Worm (Caenorhabditis elegans) whole organism, L3 larva: ENCODE measurements around the gene Y51H7C.3.

Source experiments
- ama-1 ChIP-seq: fragments of 150-350 bp; optimal IDR thresholded peaks from 2 replicates; lab custom pipeline; 2018
- ceh-28 ChIP-seq: fragments of 150-350 bp; optimal IDR thresholded peaks from 2 replicates; lab custom pipeline; 2014; ENCODE audit warnings: missing biosample characterization, missing genetic modification reagents, missing genetic modification characterization
- ceh-82 ChIP-seq: fragments of 150-350 bp; optimal IDR thresholded peaks from 2 replicates; lab custom pipeline; 2014; ENCODE audit warnings: missing biosample characterization, missing genetic modification characterization
- daf-12 ChIP-seq: fragments of 150-350 bp; optimal IDR thresholded peaks from 2 replicates; lab custom pipeline; 2014; ENCODE audit warnings: missing biosample characterization, missing genetic modification reagents, missing genetic modification characterization
- egl-27 ChIP-seq: sonication (generic microtip); optimal IDR thresholded peaks from 4 replicates; lab custom pipeline; 2017; ENCODE audit warnings: missing biosample characterization, missing genetic modification reagents, missing genetic modification characterization
- egl-5 ChIP-seq: fragments of 150-350 bp; optimal IDR thresholded peaks from 2 replicates; lab custom pipeline; 2017; ENCODE audit warnings: missing biosample characterization, missing genetic modification reagents, missing genetic modification characterization, inconsistent platforms
- elt-2 ChIP-seq: sonication (generic microtip); optimal IDR thresholded peaks from 2 replicates; lab custom pipeline; 2016; ENCODE audit warnings: missing genetic modification reagents, mild to moderate bottlenecking, missing genetic modification characterization, missing compliant biosample characterization
- elt-3 ChIP-seq, 3 experiments: fragments of 150-350 bp in 1 of 3; sonication (generic microtip) in 2 of 3; optimal IDR thresholded peaks; 2 replicates in 2 of 3; 4 replicates in 1 of 3; lab custom pipeline; 2014 to 2017; ENCODE audit warnings: missing biosample characterization in 3 of 3, missing genetic modification characterization in 3 of 3
- eor-1 ChIP-seq, 2 experiments: fragments of 150-350 bp; optimal IDR thresholded peaks; 2 replicates each; lab custom pipeline; 2014 to 2018; ENCODE audit warnings: missing biosample characterization in 2 of 2, missing genetic modification characterization in 2 of 2
- fkh-10 ChIP-seq: sonication (generic microtip); optimal IDR thresholded peaks from 2 replicates; lab custom pipeline; 2017; ENCODE audit warnings: missing biosample characterization, missing genetic modification reagents, missing genetic modification characterization
- hmg-11 ChIP-seq: sonication (generic microtip); optimal IDR thresholded peaks from 2 replicates; lab custom pipeline; 2016; ENCODE audit warnings: missing genetic modification characterization, missing compliant biosample characterization
- jun-1 ChIP-seq: fragments of 150-350 bp; optimal IDR thresholded peaks from 2 replicates; lab custom pipeline; 2014; ENCODE audit warnings: missing biosample characterization, missing genetic modification reagents, missing genetic modification characterization
- lin-15B ChIP-seq: fragments of 150-350 bp; optimal IDR thresholded peaks from 2 replicates; lab custom pipeline; 2014; ENCODE audit warnings: missing biosample characterization, missing genetic modification characterization
- lin-39 ChIP-seq: fragments of 150-350 bp; optimal IDR thresholded peaks from 2 replicates; lab custom pipeline; 2018; ENCODE audit warnings: missing biosample characterization, missing genetic modification reagents, missing genetic modification characterization
- lsy-12 ChIP-seq: sonication (generic microtip); optimal IDR thresholded peaks from 2 replicates; lab custom pipeline; 2016; ENCODE audit warnings: mild to moderate bottlenecking, missing genetic modification characterization, missing compliant biosample characterization
- mdl-1 ChIP-seq: fragments of 150-350 bp; optimal IDR thresholded peaks from 2 replicates; lab custom pipeline; 2014; ENCODE audit warnings: missing biosample characterization, missing genetic modification characterization
- mml-1 ChIP-seq: fragments of 150-350 bp; sonication (generic microtip); optimal IDR thresholded peaks from 3 replicates; lab custom pipeline; 2014; ENCODE audit warnings: missing biosample characterization, missing genetic modification characterization
- nfya-1 ChIP-seq: sonication (generic microtip); optimal IDR thresholded peaks from 2 replicates; lab custom pipeline; 2017; ENCODE audit warnings: missing genetic modification characterization, mild to moderate bottlenecking, missing compliant biosample characterization, antibody characterized with exemption, moderate library complexity; ENCODE audit not compliant: insufficient read depth
- nhr-11 ChIP-seq: fragments of 150-350 bp; optimal IDR thresholded peaks from 2 replicates; lab custom pipeline; 2014; ENCODE audit warnings: missing biosample characterization, missing genetic modification characterization
- nhr-12 ChIP-seq: fragments of 150-350 bp; optimal IDR thresholded peaks from 2 replicates; lab custom pipeline; 2014; ENCODE audit warnings: missing biosample characterization, missing genetic modification characterization
- nhr-23 ChIP-seq: fragments of 150-350 bp; optimal IDR thresholded peaks from 2 replicates; lab custom pipeline; 2014; ENCODE audit warnings: missing biosample characterization, missing genetic modification reagents, missing genetic modification characterization
- nhr-237 ChIP-seq: fragments of 150-350 bp; optimal IDR thresholded peaks from 2 replicates; lab custom pipeline; 2014; ENCODE audit warnings: missing biosample characterization, missing genetic modification characterization
- nhr-25 ChIP-seq: sonication (generic microtip); optimal IDR thresholded peaks from 2 replicates; lab custom pipeline; 2017; ENCODE audit warnings: missing biosample characterization, missing genetic modification characterization
- nhr-28 ChIP-seq: fragments of 150-350 bp; optimal IDR thresholded peaks from 2 replicates; lab custom pipeline; 2014; ENCODE audit warnings: missing biosample characterization, missing genetic modification characterization
- nhr-67 ChIP-seq: fragments of 150-350 bp; optimal IDR thresholded peaks from 2 replicates; lab custom pipeline; 2014; ENCODE audit warnings: missing biosample characterization, missing genetic modification characterization
- nhr-76 ChIP-seq: fragments of 150-350 bp; sonication (generic microtip); optimal IDR thresholded peaks from 5 replicates; lab custom pipeline; 2014; ENCODE audit warnings: missing biosample characterization, missing genetic modification characterization
- nhr-77 ChIP-seq: fragments of 150-350 bp; optimal IDR thresholded peaks from 2 replicates; lab custom pipeline; 2014; ENCODE audit warnings: missing biosample characterization, missing genetic modification characterization
- pha-4 ChIP-seq: fragments of 150-350 bp; optimal IDR thresholded peaks from 2 replicates; lab custom pipeline; 2014; ENCODE audit warnings: missing biosample characterization, missing genetic modification reagents, missing genetic modification characterization
- pqm-1 ChIP-seq: fragments of 150-350 bp; optimal IDR thresholded peaks from 2 replicates; lab custom pipeline; 2017; ENCODE audit warnings: missing biosample characterization, missing genetic modification characterization, inconsistent platforms
- sea-2 ChIP-seq: fragments of 150-350 bp; sonication (generic microtip); optimal IDR thresholded peaks from 4 replicates; lab custom pipeline; 2014; ENCODE audit warnings: missing biosample characterization, missing genetic modification reagents, missing genetic modification characterization
- skn-1 ChIP-seq: fragments of 150-350 bp; optimal IDR thresholded peaks from 2 replicates; lab custom pipeline; 2014; ENCODE audit warnings: missing biosample characterization, missing genetic modification characterization
- snpc-4 ChIP-seq: fragments of 150-350 bp; optimal IDR thresholded peaks from 2 replicates; lab custom pipeline; 2014; ENCODE audit warnings: missing biosample characterization, missing genetic modification characterization
- tbx-2 ChIP-seq: sonication (generic microtip); optimal IDR thresholded peaks from 2 replicates; lab custom pipeline; 2016; ENCODE audit warnings: mild to moderate bottlenecking, missing genetic modification characterization, missing compliant biosample characterization
- unc-39 ChIP-seq: sonication (generic microtip); optimal IDR thresholded peaks from 4 replicates; lab custom pipeline; 2017; ENCODE audit warnings: missing biosample characterization, missing genetic modification characterization
- unc-62 ChIP-seq: fragments of 150-350 bp; sonication (generic microtip); optimal IDR thresholded peaks from 4 replicates; lab custom pipeline; 2014; ENCODE audit warnings: missing biosample characterization, missing genetic modification reagents, missing genetic modification characterization
- zag-1 ChIP-seq: fragments of 150-350 bp; optimal IDR thresholded peaks from 2 replicates; lab custom pipeline; 2014; ENCODE audit warnings: missing biosample characterization, missing genetic modification characterization
- ztf-11 ChIP-seq: fragments of 150-350 bp; optimal IDR thresholded peaks from 2 replicates; lab custom pipeline; 2014; ENCODE audit warnings: missing biosample characterization, missing genetic modification characterization
- ztf-4 ChIP-seq: fragments of 150-350 bp; optimal IDR thresholded peaks from 2 replicates; lab custom pipeline; 2014; ENCODE audit warnings: missing biosample characterization, missing genetic modification characterization

Gene Y51H7C.3

ce11 chrII:1476016-1476415, 37.7 kb downstream of the Y51H7C.3 start:
- TF ChIP-seq skn-1 (no peak), nhr-67 (tag; lab: Kevin White, UChicago) (no peak), elt-2 (tag; lab: Kevin White, UChicago) (no peak), egl-27 (no peak), sea-2 (GFP tag; lab: Kevin White, UChicago) (no peak), elt-3 (tag; optimal IDR thresholded peaks at IDR 0.05; lab: Kevin White, UChicago) (no peak), ceh-82 (tag; lab: Kevin White, UChicago) (no peak), jun-1 (tag; lab: Kevin White, UChicago) (no peak), lin-39 (tag; lab: Kevin White, UChicago) (no peak), zag-1 (no peak), nhr-76 (tag; lab: Kevin White, UChicago) (no peak), snpc-4 (no peak), nhr-12 (tag; lab: Kevin White, UChicago) (no peak), tbx-2 (tag; lab: Kevin White, UChicago) (no peak)
- TF ChIP-seq, all 47 proteins: peak for 0

ce11 chrII:1477295-1477694, 39.0 kb downstream of the Y51H7C.3 start:
- TF ChIP-seq pqm-1 (tag; lab: Kevin White, UChicago) (no peak), pha-4 (no peak), mml-1 (tag; lab: Kevin White, UChicago) (no peak), nhr-12 (tag; lab: Kevin White, UChicago) (no peak), zag-1 (no peak), ceh-82 (tag; lab: Kevin White, UChicago) (no peak), lsy-12 (tag; lab: Kevin White, UChicago) (no peak), ztf-11 (tag; lab: Kevin White, UChicago) (no peak), hmg-11 (no peak), nhr-77 (tag; lab: Kevin White, UChicago) (no peak), nhr-67 (tag; lab: Kevin White, UChicago) (no peak), ama-1 (lab: Kevin White, UChicago) (no peak)

- TF ChIP-seq tbx-2 (tag; lab: Kevin White, UChicago) = no peak
- TF ChIP-seq mml-1 (tag; lab: Kevin White, UChicago) = no peak
- TF ChIP-seq nhr-28 (tag; lab: Kevin White, UChicago) = no peak
- TF ChIP-seq jun-1 (tag; lab: Kevin White, UChicago) = no peak
- no peak for TF ChIP-seq daf-12 (tag; lab: Kevin White, UChicago)
- no peak for TF ChIP-seq nhr-11 (tag; lab: Kevin White, UChicago)
- TF ChIP-seq nfya-1 (tag; lab: Kevin White, UChicago) = no peak
- no peak for TF ChIP-seq egl-5
- TF ChIP-seq pqm-1 (tag; lab: Kevin White, UChicago) = no peak
- TF ChIP-seq ceh-82 (tag; lab: Kevin White, UChicago) = no peak
- no peak for TF ChIP-seq unc-62 (GFP tag; lab: Kevin White, UChicago)
- TF ChIP-seq ztf-4 (tag; lab: Kevin White, UChicago) = no peak
- no peak for TF ChIP-seq ceh-28
- no peak for TF ChIP-seq nhr-25
- no peak for TF ChIP-seq eor-1 (tag; optimal IDR thresholded peaks at IDR 0.05; lab: Kevin White, UChicago)
- no peak for TF ChIP-seq nhr-23 (tag; lab: Kevin White, UChicago)
- TF ChIP-seq pha-4 = no peak
Observed at ce11 chrII:1477975-1478374, 39.7 kb downstream of the Y51H7C.3 start.

- no peak for TF ChIP-seq lin-15B (tag; lab: Kevin White, UChicago)
- TF ChIP-seq nhr-67 (tag; lab: Kevin White, UChicago) = no peak
- no peak for TF ChIP-seq nhr-23 (tag; lab: Kevin White, UChicago)
- no peak for TF ChIP-seq lsy-12 (tag; lab: Kevin White, UChicago)
- no peak for TF ChIP-seq ztf-4 (tag; lab: Kevin White, UChicago)
- TF ChIP-seq nhr-237 = no peak
- no peak for TF ChIP-seq pqm-1 (tag; lab: Kevin White, UChicago)
Observed at ce11 chrII:1478522-1478921, 40.2 kb downstream of the Y51H7C.3 start.

- TF ChIP-seq eor-1 (tag; optimal IDR thresholded peaks at IDR 0.05; lab: Kevin White, UChicago) (no peak), unc-39 (no peak), egl-27 (no peak), nhr-28 (tag; lab: Kevin White, UChicago) (no peak), fkh-10 (GFP tag; lab: Kevin White, UChicago) (no peak), mdl-1 (tag; lab: Kevin White, UChicago) (no peak), nhr-67 (tag; lab: Kevin White, UChicago) (no peak), pha-4 (no peak)
- TF ChIP-seq, all 47 proteins: peak for 0
Observed at ce11 chrII:1481660-1482059, 43.4 kb downstream of the Y51H7C.3 start.
